Fruit fly (Drosophila melanogaster): Measurements from ENCODE around the gene obst-E.

DNA sequence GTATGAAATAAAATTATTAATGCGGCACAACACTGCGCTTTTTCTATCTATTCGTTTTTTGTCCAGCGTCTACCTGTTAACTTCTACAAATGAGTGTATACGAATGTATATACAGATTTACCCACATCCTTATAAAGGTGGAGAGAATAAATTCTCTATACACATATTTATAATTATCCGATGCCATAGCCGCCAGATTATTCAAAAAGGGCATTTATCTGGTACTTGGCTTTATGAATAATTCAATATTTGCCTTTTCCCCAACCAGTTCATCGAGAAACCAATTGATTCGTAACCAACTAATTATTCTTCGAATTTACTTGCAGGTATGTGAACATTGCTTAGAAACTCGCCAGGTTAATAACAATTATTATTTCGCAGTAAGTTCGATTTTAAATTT is 24.8 kb downstream of the obst-E start, which contains the start of gene CG11147:
- TF ChIP-seq CG1620 (GFP tag; optimal IDR thresholded peaks at IDR 0.05), result no peak
- no peak for TF ChIP-seq Clk (GFP tag; optimal IDR thresholded peaks at IDR 0.05)
- TF ChIP-seq cnc (optimal IDR thresholded peaks at IDR 0.05), result no peak
- no peak for TF ChIP-seq bab1 (GFP tag; optimal IDR thresholded peaks at IDR 0.05)
- TF ChIP-seq CG7045 (GFP tag; optimal IDR thresholded peaks at IDR 0.05), result no peak
- TF ChIP-seq kay (GFP tag; ENCODE audit: borderline replicate concordance), result no peak
- TF ChIP-seq CG12768 (GFP tag; optimal IDR thresholded peaks at IDR 0.05), result no peak
- no peak for TF ChIP-seq Mnt (GFP tag; optimal IDR thresholded peaks at IDR 0.05)
- no peak for TF ChIP-seq CG7101 (tag; optimal IDR thresholded peaks at IDR 0.05)
- no peak for TF ChIP-seq CG11617 (GFP tag; optimal IDR thresholded peaks at IDR 0.05)
- no peak for TF ChIP-seq Hr96 (GFP tag; optimal IDR thresholded peaks at IDR 0.05)
- no peak for TF ChIP-seq CG14711 (tag; optimal IDR thresholded peaks at IDR 0.05)
- no peak for TF ChIP-seq CG33017 (tag; optimal IDR thresholded peaks at IDR 0.05)

All from whole organism, adult.